Fruit fly (Drosophila melanogaster): ENCODE measurements around the gene Hs3st-B.

DNA sequence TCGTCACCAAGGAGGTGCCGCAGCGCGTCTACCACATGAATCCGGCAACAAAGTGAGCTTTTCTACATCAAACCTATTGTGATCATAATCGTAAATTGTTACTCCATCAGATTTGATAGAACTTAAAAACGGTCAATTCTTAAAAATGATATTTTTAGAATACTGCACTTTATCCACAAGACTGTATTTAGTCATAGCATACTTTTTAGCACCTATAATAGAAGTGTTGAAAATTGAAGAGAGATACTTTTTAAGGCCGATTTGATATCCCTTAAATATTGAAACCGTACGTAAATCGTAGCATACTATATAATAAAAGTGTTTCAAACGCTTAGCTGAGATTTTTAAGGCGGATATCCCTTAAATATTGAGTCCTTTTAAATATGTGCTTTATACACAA is 1.7 kb downstream of the Hs3st-B start:
- TF ChIP-seq fd96Ca (GFP tag; IDR thresholded peaks at IDR 0.05) (no peak), CG13204 (GFP tag; optimal IDR thresholded peaks at IDR 0.05) (no peak), EcR (GFP tag; optimal IDR thresholded peaks at IDR 0.05) (no peak), CG12605 (GFP tag; IDR thresholded peaks at IDR 0.05) (no peak), CG10348 (GFP tag; IDR thresholded peaks at IDR 0.05) (no peak), D1 (tag; optimal IDR thresholded peaks at IDR 0.05) (no peak), Pif1B (GFP tag; optimal IDR thresholded peaks at IDR 0.05) (no peak), CG32121 (GFP tag; IDR thresholded peaks at IDR 0.05) (no peak), CG15710 (tag; optimal IDR thresholded peaks at IDR 0.05) (no peak), CG8159 (tag; optimal IDR thresholded peaks at IDR 0.05) (no peak)

Data from whole organism, pupa.